Fruit fly (Drosophila melanogaster) whole organism, embryonic: ENCODE results near the gene CG9503.
A peak's percentile ranks its signal among the peaks of the same experiment; 100 is the strongest.

Source experiments
- Adf1 ChIP-seq: fragments of 200-800 bp; sonication (Bioruptor generic); IDR thresholded peaks from 2 replicates; pipeline ENCODE4 v1.3.6; 2022; ENCODE audit warnings: missing biosample characterization, missing genetic modification characterization
- Atf-2 ChIP-seq: fragments of 200-800 bp; sonication (Bioruptor generic); optimal IDR thresholded peaks from 2 replicates; lab custom pipeline; 2016; ENCODE audit warnings: missing biosample characterization, missing genetic modification characterization
- B-H2 ChIP-seq: fragments of 200-800 bp; sonication (Bioruptor generic); optimal IDR thresholded peaks from 2 replicates; lab custom pipeline; 2018; ENCODE audit warnings: missing biosample characterization, mild to moderate bottlenecking, missing genetic modification characterization
- BEAF-32 ChIP-seq: fragments of 200-800 bp; sonication (Bioruptor generic); optimal IDR thresholded peaks from 3 replicates; lab custom pipeline; 2017; ENCODE audit warnings: missing biosample characterization, missing genetic modification characterization, mild to moderate bottlenecking, moderate library complexity, missing genetic modification reagents
- Bteb2 ChIP-seq: fragments of 200-800 bp; sonication (Bioruptor generic); optimal IDR thresholded peaks from 2 replicates; lab custom pipeline; 2016; ENCODE audit warnings: missing biosample characterization, missing genetic modification characterization
- CG11093 ChIP-seq: fragments of 200-800 bp; sonication (Bioruptor generic); IDR thresholded peaks from 3 replicates; pipeline ENCODE4 v1.3.6; 2022; ENCODE audit warnings: missing biosample characterization, missing genetic modification characterization
- CG11504 ChIP-seq: fragments of 200-800 bp; sonication (Bioruptor generic); optimal IDR thresholded peaks from 3 replicates; lab custom pipeline; 2019; ENCODE audit warnings: missing biosample characterization, mild to moderate bottlenecking, missing genetic modification characterization, moderate library complexity
- CG12155 ChIP-seq: fragments of 200-800 bp; sonication (Bioruptor generic); optimal IDR thresholded peaks from 3 replicates; lab custom pipeline; 2016; ENCODE audit warnings: missing biosample characterization, missing genetic modification characterization
- CG13424 ChIP-seq: fragments of 200-800 bp; sonication (Bioruptor generic); optimal IDR thresholded peaks from 2 replicates; lab custom pipeline; 2019; ENCODE audit warnings: missing biosample characterization, mild to moderate bottlenecking, missing genetic modification characterization, moderate library complexity
- CG1529 ChIP-seq: fragments of 200-800 bp; sonication (Bioruptor generic); optimal IDR thresholded peaks from 3 replicates; lab custom pipeline; 2018; ENCODE audit warnings: missing biosample characterization, missing genetic modification characterization
- CG17186 ChIP-seq: fragments of 200-800 bp; sonication (Bioruptor generic); optimal IDR thresholded peaks from 3 replicates; lab custom pipeline; 2017; ENCODE audit warnings: missing biosample characterization, missing genetic modification reagents, missing genetic modification characterization
- CG17328 ChIP-seq: fragments of 200-800 bp; sonication (Bioruptor generic); IDR thresholded peaks from 2 replicates; pipeline ENCODE4 v1.3.6; 2022; ENCODE audit warnings: missing biosample characterization, missing genetic modification characterization
- CG18476 ChIP-seq: fragments of 200-800 bp; sonication (Bioruptor generic); optimal IDR thresholded peaks from 2 replicates; lab custom pipeline; 2016; ENCODE audit warnings: missing biosample characterization, mild to moderate bottlenecking, missing genetic modification characterization
- CG18619 ChIP-seq: fragments of 200-800 bp; sonication (Bioruptor generic); optimal IDR thresholded peaks from 3 replicates; lab custom pipeline; 2017; ENCODE audit warnings: missing biosample characterization, mild to moderate bottlenecking, missing genetic modification characterization
- CG34376 ChIP-seq: fragments of 200-800 bp; sonication (Bioruptor generic); optimal IDR thresholded peaks from 2 replicates; lab custom pipeline; 2018; ENCODE audit warnings: missing biosample characterization, mild to moderate bottlenecking, missing genetic modification characterization
- CG4404 ChIP-seq: fragments of 200-800 bp; sonication (Bioruptor generic); IDR thresholded peaks from 2 replicates; pipeline ENCODE4 v1.3.6; 2022; ENCODE audit warnings: missing biosample characterization, missing genetic modification characterization
- CG4424 ChIP-seq: fragments of 200-800 bp; sonication (Bioruptor generic); optimal IDR thresholded peaks from 3 replicates; lab custom pipeline; 2016; ENCODE audit warnings: missing biosample characterization, missing genetic modification characterization
- CG5953 ChIP-seq: fragments of 200-800 bp; sonication (Bioruptor generic); IDR thresholded peaks from 2 replicates; pipeline ENCODE4 v1.3.6; 2022; ENCODE audit warnings: missing biosample characterization, missing genetic modification characterization
- CG7786 ChIP-seq: fragments of 200-800 bp; sonication (Bioruptor generic); optimal IDR thresholded peaks from 2 replicates; lab custom pipeline; 2016; ENCODE audit warnings: missing biosample characterization, missing genetic modification characterization
- CG9932 ChIP-seq: fragments of 200-800 bp; sonication (Bioruptor generic); IDR thresholded peaks from 2 replicates; pipeline ENCODE4 v1.3.6; 2022; ENCODE audit warnings: missing biosample characterization, missing genetic modification characterization
- Chrac-16 ChIP-seq: fragments of 200-800 bp; sonication (Bioruptor generic); optimal IDR thresholded peaks from 3 replicates; lab custom pipeline; 2016; ENCODE audit warnings: missing biosample characterization, missing genetic modification characterization
- Dbx ChIP-seq: fragments of 200-800 bp; sonication (Bioruptor generic); IDR thresholded peaks from 3 replicates; pipeline ENCODE4 v1.3.6; 2022; ENCODE audit warnings: missing biosample characterization, missing genetic modification characterization
- Dref ChIP-seq: fragments of 200-800 bp; sonication (Bioruptor generic); IDR thresholded peaks from 2 replicates; pipeline ENCODE4 v1.3.6; 2022; ENCODE audit warnings: missing biosample characterization, missing genetic modification characterization
- ERR ChIP-seq: fragments of 200-800 bp; sonication (Bioruptor generic); optimal IDR thresholded peaks from 2 replicates; lab custom pipeline; 2016; ENCODE audit warnings: missing biosample characterization, missing genetic modification characterization
- Ets97D ChIP-seq: fragments of 200-800 bp; sonication (Bioruptor generic); optimal IDR thresholded peaks from 3 replicates; lab custom pipeline; 2016; ENCODE audit warnings: missing biosample characterization, missing genetic modification characterization
- Gsc ChIP-seq: fragments of 200-800 bp; sonication (Bioruptor generic); IDR thresholded peaks from 2 replicates; pipeline ENCODE4 v1.3.6; 2022; ENCODE audit warnings: missing biosample characterization, missing genetic modification characterization
- Hand ChIP-seq: fragments of 200-800 bp; sonication (Bioruptor generic); optimal IDR thresholded peaks from 2 replicates; lab custom pipeline; 2017; ENCODE audit warnings: mild to moderate bottlenecking, missing biosample characterization, missing genetic modification reagents, missing genetic modification characterization
- Hsf ChIP-seq: fragments of 200-800 bp; sonication (Bioruptor generic); optimal IDR thresholded peaks from 3 replicates; lab custom pipeline; 2016; ENCODE audit warnings: missing biosample characterization, missing genetic modification characterization
- Lhr ChIP-seq: fragments of 200-800 bp; sonication (Bioruptor generic); optimal IDR thresholded peaks from 3 replicates; lab custom pipeline; 2017; ENCODE audit warnings: mild to moderate bottlenecking, missing biosample characterization, missing genetic modification reagents, missing genetic modification characterization
- MESR4 ChIP-seq: fragments of 200-800 bp; sonication (Bioruptor generic); optimal IDR thresholded peaks from 2 replicates; lab custom pipeline; 2018; ENCODE audit warnings: missing biosample characterization, mild to moderate bottlenecking, missing genetic modification characterization, moderate library complexity
- Meics ChIP-seq: fragments of 200-800 bp; sonication (Bioruptor generic); optimal IDR thresholded peaks from 2 replicates; lab custom pipeline; 2017; ENCODE audit warnings: missing biosample characterization, mild to moderate bottlenecking, missing genetic modification characterization
- Oaz ChIP-seq: fragments of 200-800 bp; sonication (Bioruptor generic); IDR thresholded peaks from 2 replicates; pipeline ENCODE4 v1.3.6; 2022; ENCODE audit warnings: missing biosample characterization, missing genetic modification characterization
- Rfx ChIP-seq: fragments of 200-800 bp; sonication (Bioruptor generic); IDR thresholded peaks from 2 replicates; pipeline ENCODE4 v1.3.6; 2022; ENCODE audit warnings: missing biosample characterization, missing genetic modification characterization
- Sin3A ChIP-seq: fragments of >200 bp; optimal IDR thresholded peaks from 2 replicates; lab custom pipeline; 2018
- ap ChIP-seq: fragments of 200-800 bp; sonication (Bioruptor generic); IDR thresholded peaks from 2 replicates; pipeline ENCODE4 v1.3.6; 2022; ENCODE audit warnings: missing biosample characterization, missing genetic modification characterization
- ash1 ChIP-seq: fragments of 200-800 bp; sonication (Bioruptor generic); optimal IDR thresholded peaks from 2 replicates; lab custom pipeline; 2018; ENCODE audit warnings: missing biosample characterization, mild to moderate bottlenecking, missing genetic modification characterization
- bowl ChIP-seq: fragments of 200-800 bp; sonication (Bioruptor generic); IDR thresholded peaks from 2 replicates; pipeline ENCODE4 v1.3.6; 2022; ENCODE audit warnings: missing biosample characterization, missing genetic modification characterization
- cad ChIP-seq: fragments of >200 bp; optimal IDR thresholded peaks from 2 replicates; lab custom pipeline; 2017; ENCODE audit warnings: missing biosample characterization, missing genetic modification characterization
- dm ChIP-seq: fragments of 200-800 bp; sonication (Bioruptor generic); optimal IDR thresholded peaks from 3 replicates; lab custom pipeline; 2016; ENCODE audit warnings: missing biosample characterization, missing genetic modification characterization
- fd64A ChIP-seq: fragments of 200-800 bp; sonication (Bioruptor generic); optimal IDR thresholded peaks from 3 replicates; lab custom pipeline; 2018; ENCODE audit warnings: missing biosample characterization, mild to moderate bottlenecking, missing genetic modification characterization
- jumu ChIP-seq: fragments of 200-800 bp; sonication (Bioruptor generic); optimal IDR thresholded peaks from 3 replicates; lab custom pipeline; 2016; ENCODE audit warnings: missing biosample characterization, missing genetic modification characterization
- kay ChIP-seq: fragments of 200-800 bp; sonication (Bioruptor generic); optimal IDR thresholded peaks from 2 replicates; lab custom pipeline; 2016; ENCODE audit warnings: missing biosample characterization, missing genetic modification characterization
- lola ChIP-seq, 3 experiments: fragments of >200 bp in 2 of 3; fragments of 200-800 bp in 1 of 3; sonication (Bioruptor generic) in 1 of 3; optimal IDR thresholded peaks; 2 replicates each; lab custom pipeline; 2017 to 2019; ENCODE audit warnings: missing biosample characterization in 3 of 3, missing genetic modification characterization in 3 of 3, mild to moderate bottlenecking in 1 of 3, moderate library complexity in 1 of 3
- onecut ChIP-seq: fragments of 200-800 bp; sonication (Bioruptor generic); IDR thresholded peaks from 2 replicates; pipeline ENCODE4 v1.3.6; 2022; ENCODE audit warnings: missing biosample characterization, missing genetic modification characterization
- pan ChIP-seq, 4 experiments: fragments of >200 bp in 3 of 4; fragments of 200-800 bp in 1 of 4; sonication (Bioruptor generic) in 1 of 4; optimal IDR thresholded peaks in 3 of 4; IDR thresholded peaks in 1 of 4; 2 replicates each; pipeline versions ENCODE4 v1.3.6 to Lab custom; 2017 to 2022; ENCODE audit warnings: missing biosample characterization in 2 of 4, missing genetic modification characterization in 2 of 4, mixed read lengths in 1 of 4
- row ChIP-seq: fragments of 200-800 bp; sonication (Bioruptor generic); IDR thresholded peaks from 3 replicates; pipeline ENCODE4 v1.3.6; 2022; ENCODE audit warnings: missing biosample characterization, missing genetic modification characterization
- run ChIP-seq: fragments of 200-800 bp; sonication (Bioruptor generic); optimal IDR thresholded peaks from 3 replicates; lab custom pipeline; 2018; ENCODE audit warnings: missing biosample characterization, mild to moderate bottlenecking, missing genetic modification characterization
- sima ChIP-seq: fragments of 200-800 bp; sonication (Bioruptor generic); optimal IDR thresholded peaks from 2 replicates; lab custom pipeline; 2016; ENCODE audit warnings: missing biosample characterization, missing genetic modification characterization
- sug ChIP-seq: fragments of 200-800 bp; optimal IDR thresholded peaks from 2 replicates; lab custom pipeline; 2019; ENCODE audit warnings: missing biosample characterization, mild to moderate bottlenecking, missing genetic modification characterization, moderate library complexity
- vnd ChIP-seq: fragments of 200-800 bp; sonication (Bioruptor generic); IDR thresholded peaks from 3 replicates; pipeline ENCODE4 v1.3.6; 2022; ENCODE audit warnings: missing biosample characterization, missing genetic modification characterization; ENCODE audit not compliant: partially characterized antibody
- yki ChIP-seq: fragments of >200 bp; optimal IDR thresholded peaks from 3 replicates; lab custom pipeline; 2018
- zen2 ChIP-seq: fragments of 200-800 bp; sonication (Bioruptor generic); IDR thresholded peaks from 3 replicates; pipeline ENCODE4 v1.3.6; 2022; ENCODE audit warnings: missing biosample characterization, missing genetic modification characterization; ENCODE audit not compliant: partially characterized antibody

CG9503 gene

DNA sequence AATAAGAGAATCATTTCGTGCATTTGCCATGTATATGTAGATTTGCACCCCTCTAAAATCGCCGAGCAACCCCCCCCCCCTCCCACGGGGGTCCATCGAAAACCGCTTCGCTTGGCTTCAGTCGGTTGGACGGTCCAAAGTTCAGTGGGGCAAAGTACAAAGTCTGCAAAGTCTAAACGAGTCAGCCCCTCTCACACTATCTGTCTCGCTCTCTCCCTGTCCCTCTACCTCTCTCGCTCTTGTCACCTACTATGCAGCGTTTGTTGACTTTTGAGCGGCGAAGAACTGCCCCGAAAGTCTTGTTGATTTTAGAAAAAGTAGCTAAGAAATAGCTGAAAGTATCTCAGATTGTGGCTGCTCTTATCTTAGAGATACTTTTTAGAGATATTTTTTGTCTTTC is 24.1 kb upstream of the CG9503 start (continued):
- TF ChIP-seq CG7786 (GFP tag; lab: Kevin White, UChicago): no peak
- TF ChIP-seq zen2 (GFP tag; lab: Robert Waterston, UW): no peak
- peak; percentile 80 for TF ChIP-seq sug (tag; lab: Kevin White, UChicago)
- peak; percentile 18 for TF ChIP-seq B-H2 (GFP tag; lab: Kevin White, UChicago)
- TF ChIP-seq bowl (GFP tag; lab: Robert Waterston, UW): peak; percentile 90
- TF ChIP-seq ash1: no peak
- TF ChIP-seq CG13424 (tag; lab: Kevin White, UChicago): peak; percentile 25
- TF ChIP-seq lola (GFP tag; optimal IDR thresholded peaks at IDR 0.05; lab: Kevin White, UChicago): no peak
- TF ChIP-seq kay: peak; percentile 4
- TF ChIP-seq sima (GFP tag; lab: Kevin White, UChicago): no peak
- no peak for TF ChIP-seq Lhr (GFP tag; lab: Kevin White, UChicago)
- TF ChIP-seq fd64A (GFP tag; lab: Kevin White, UChicago): peak; percentile 24
- TF ChIP-seq Oaz: peak; percentile 60; the same call in 1 of the 2 replicates
- no peak for TF ChIP-seq CG4404 (GFP tag; lab: Robert Waterston, UW)
- TF ChIP-seq jumu (GFP tag; lab: Kevin White, UChicago): no peak
- peak; percentile 58 for TF ChIP-seq onecut (GFP tag; lab: Robert Waterston, UW)
- TF ChIP-seq dm (GFP tag; lab: Kevin White, UChicago): no peak
- TF ChIP-seq Bteb2 (GFP tag; lab: Kevin White, UChicago): no peak
- TF ChIP-seq CG17186 (GFP tag; lab: Kevin White, UChicago): no peak
- peak; percentile 18; the same call in 1 of the 2 replicates for TF ChIP-seq CG17328
- no peak for TF ChIP-seq yki (lab: Kevin White, UChicago)
- TF ChIP-seq Adf1: peak; percentile 55; the same call in 1 of the 2 replicates
- TF ChIP-seq Gsc: no peak
- TF ChIP-seq Hand: peak; percentile 5
- no peak for TF ChIP-seq CG4424 (GFP tag; lab: Kevin White, UChicago)
- no peak for TF ChIP-seq CG12155
- TF ChIP-seq CG11504 (tag; lab: Kevin White, UChicago): peak; percentile 14
- TF ChIP-seq CG9932 (GFP tag; lab: Robert Waterston, UW): 0 out of 2 replicates have a peak, but pooled peaks have one; percentile 21
- no peak for TF ChIP-seq BEAF-32 (GFP tag; lab: Kevin White, UChicago)
- TF ChIP-seq Dbx (GFP tag; lab: Robert Waterston, UW): no peak
- TF ChIP-seq CG18619 (GFP tag; lab: Kevin White, UChicago): peak; percentile 3
- peak; percentile 42 for TF ChIP-seq Meics
- no peak for TF ChIP-seq MESR4 (GFP tag; lab: Kevin White, UChicago)
- TF ChIP-seq Sin3A (lab: Kevin White, UChicago): no peak
- TF ChIP-seq CG1529 (GFP tag; lab: Kevin White, UChicago): no peak
- no peak for TF ChIP-seq Dref (GFP tag; lab: Robert Waterston, UW)
- no peak for TF ChIP-seq pan (optimal IDR thresholded peaks at IDR 0.05; lab: Kevin White, UChicago)
- TF ChIP-seq pan (GFP tag; optimal IDR thresholded peaks at IDR 0.05 in 1 of 2, IDR thresholded peaks at IDR 0.05 in 1 of 2): peak in 1 of 2 experiments; percentile 70
- no peak for TF ChIP-seq Hsf (GFP tag; lab: Kevin White, UChicago)
- TF ChIP-seq ERR (GFP tag; lab: Kevin White, UChicago): no peak
- peak; percentile 60 for TF ChIP-seq Rfx (GFP tag; lab: Robert Waterston, UW)
- TF ChIP-seq Chrac-16 (GFP tag; lab: Kevin White, UChicago): no peak
- no peak for TF ChIP-seq cad (GFP tag; lab: Kevin White, UChicago)
- TF ChIP-seq ap: no peak
- TF ChIP-seq Ets97D: no peak
- TF ChIP-seq CG18476: no peak
- peak; percentile 89 for TF ChIP-seq CG34376 (GFP tag; lab: Kevin White, UChicago)
- no peak for TF ChIP-seq Atf-2
- no peak for TF ChIP-seq CG11093 (GFP tag; lab: Robert Waterston, UW)
- no peak for TF ChIP-seq vnd (GFP tag; lab: Robert Waterston, UW)
- TF ChIP-seq CG5953 (GFP tag; lab: Robert Waterston, UW): peak; percentile 38; the same call in 1 of the 2 replicates
- no peak for TF ChIP-seq run (tag; lab: Kevin White, UChicago)
- peak; percentile 56; the same call in 2 of the 3 replicates for TF ChIP-seq row
